Fruit fly (Drosophila melanogaster) S2 (cell line): ENCODE results near the gene mal.

ENCODE experiments used
- CG8478 ChIP-seq: fragments of >200 bp; optimal IDR thresholded peaks from 2 replicates; lab custom pipeline; 2018
- CTCF ChIP-seq, 2 experiments: fragments of >200 bp; optimal IDR thresholded peaks; 2 replicates each; lab custom pipeline; 2018

dm6 chrX:20419313-20419712 is 10.2 kb upstream of the mal start, which contains the start of gene Obp19d:
- TF ChIP-seq CG8478 (lab: Kevin White, UChicago) (no peak), CTCF (optimal IDR thresholded peaks at IDR 0.05; lab: Kevin White, UChicago) (no peak)
